Fruit fly (Drosophila melanogaster) whole organism, adult: Measurements from ENCODE around the gene bdl.

Experiments used
- CG11617 ChIP-seq: fragments of 200-800 bp; sonication (Bioruptor generic); optimal IDR thresholded peaks from 2 replicates; lab custom pipeline; 2017; ENCODE audit warnings: mild to moderate bottlenecking, missing biosample characterization, missing genetic modification reagents, missing genetic modification characterization
- CG12768 ChIP-seq: fragments of 200-800 bp; sonication (Bioruptor generic); optimal IDR thresholded peaks from 2 replicates; lab custom pipeline; 2017; ENCODE audit warnings: missing biosample characterization, missing genetic modification characterization, mild to moderate bottlenecking, moderate library complexity, missing genetic modification reagents
- CG14711 ChIP-seq: fragments of 200-800 bp; sonication (Bioruptor generic); optimal IDR thresholded peaks from 2 replicates; lab custom pipeline; 2018; ENCODE audit warnings: missing biosample characterization, mild to moderate bottlenecking, missing genetic modification characterization, moderate library complexity
- CG1620 ChIP-seq: fragments of 200-800 bp; sonication (Bioruptor generic); optimal IDR thresholded peaks from 2 replicates; lab custom pipeline; 2016; ENCODE audit warnings: missing biosample characterization, missing genetic modification characterization
- CG5204 ChIP-seq: fragments of 200-800 bp; sonication (Bioruptor generic); optimal IDR thresholded peaks from 2 replicates; lab custom pipeline; 2016; ENCODE audit warnings: missing biosample characterization, missing genetic modification characterization
- CG7045 ChIP-seq: fragments of 200-800 bp; sonication (Bioruptor generic); optimal IDR thresholded peaks from 2 replicates; lab custom pipeline; 2017; ENCODE audit warnings: missing biosample characterization, mild to moderate bottlenecking, missing genetic modification characterization
- CG7101 ChIP-seq: fragments of 200-800 bp; sonication (Bioruptor generic); optimal IDR thresholded peaks from 2 replicates; lab custom pipeline; 2018; ENCODE audit warnings: missing biosample characterization, mild to moderate bottlenecking, missing genetic modification characterization, moderate library complexity
- Hr96 ChIP-seq: fragments of 200-800 bp; sonication (Bioruptor generic); optimal IDR thresholded peaks from 2 replicates; lab custom pipeline; 2016; ENCODE audit warnings: missing biosample characterization, missing genetic modification characterization
- cnc ChIP-seq, 2 experiments: fragments of >200 bp; optimal IDR thresholded peaks; 2 replicates each; lab custom pipeline; 2017
- ovo ChIP-seq: fragments of 200-800 bp; sonication (Bioruptor generic); optimal IDR thresholded peaks from 2 replicates; lab custom pipeline; 2016; ENCODE audit warnings: missing biosample characterization, missing genetic modification characterization

DNA sequence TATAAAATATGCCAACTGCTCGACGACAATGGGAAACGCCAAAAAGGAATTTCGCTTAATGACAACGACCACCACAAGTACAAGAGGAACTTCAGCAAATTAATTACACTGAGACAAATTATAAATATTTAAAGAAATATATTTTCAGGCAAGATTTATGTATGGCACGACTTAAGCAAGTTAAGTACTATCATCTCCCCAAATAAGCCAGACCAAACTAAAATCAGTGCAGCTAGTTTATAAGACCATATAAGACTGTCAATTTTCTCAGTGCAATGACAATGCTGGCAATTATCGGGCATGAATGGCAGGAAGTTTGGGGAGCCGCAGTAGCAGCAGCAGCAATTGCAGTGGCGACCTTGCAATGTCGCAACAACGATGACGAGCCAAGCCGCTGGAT is 24.2 kb downstream of the bdl start:
- TF ChIP-seq Hr96 (GFP tag; lab: Kevin White, UChicago) (no peak), CG7101 (tag; lab: Kevin White, UChicago) (no peak), ovo (GFP tag; lab: Kevin White, UChicago) (no peak), CG12768 (GFP tag; lab: Kevin White, UChicago) (no peak), CG14711 (tag; lab: Kevin White, UChicago) (no peak), CG7045 (GFP tag; lab: Kevin White, UChicago) (no peak), CG11617 (no peak), cnc (optimal IDR thresholded peaks at IDR 0.05; lab: Kevin White, UChicago) (no peak), CG5204 (GFP tag; lab: Kevin White, UChicago) (no peak), CG1620 (no peak)
